Fruit fly (Drosophila melanogaster): ENCODE data around the gene Mst36Fa.

The Mst36Fa gene

DNA sequence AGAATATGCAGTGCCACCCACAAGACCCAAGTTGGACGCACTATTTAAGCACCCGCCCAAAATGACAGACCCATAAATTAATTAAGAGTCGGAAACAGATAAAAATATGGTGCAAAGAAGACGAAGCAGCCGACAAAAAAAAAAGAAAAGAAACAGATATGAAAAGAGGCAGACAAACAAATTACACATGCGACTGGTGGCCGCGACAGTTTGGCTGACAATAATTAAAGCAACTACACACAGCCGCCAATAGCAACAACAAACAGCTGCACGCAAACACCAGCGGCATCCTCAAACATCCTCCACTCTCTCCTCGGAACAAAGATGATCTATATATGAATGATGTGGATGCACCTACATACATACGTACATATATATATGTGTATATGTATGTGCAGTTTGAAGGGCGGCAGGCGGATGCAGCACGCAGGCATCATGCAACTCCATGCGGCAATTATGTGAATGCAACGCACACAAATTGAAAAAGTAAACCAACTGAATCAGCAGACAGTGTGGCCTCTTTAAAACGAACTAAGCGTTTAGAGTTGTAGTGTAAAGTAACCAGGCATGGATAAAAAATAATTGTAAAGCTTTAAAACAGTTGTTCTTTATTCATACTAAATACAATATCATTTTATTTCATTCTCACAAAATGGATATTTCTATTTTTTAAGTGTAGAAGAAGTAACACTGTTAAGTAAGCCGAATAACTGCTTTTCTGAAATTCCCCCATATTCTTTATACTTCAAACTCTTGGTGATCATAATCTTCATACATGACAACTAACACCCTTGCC lies 28.7 kb downstream of the Mst36Fa start (continued):
- peak in 1 of 2 experiments; percentile 40 for TF ChIP-seq chif (GFP tag; optimal IDR thresholded peaks at IDR 0.05)
- peak; percentile 18 for TF ChIP-seq dmrt99B (tag; optimal IDR thresholded peaks at IDR 0.05)
- peak; percentile 32 for TF ChIP-seq CG7556 (GFP tag; optimal IDR thresholded peaks at IDR 0.05)
- 0 out of 2 replicates have a peak, but pooled peaks have one; percentile 19 for TF ChIP-seq Oaz (GFP tag; IDR thresholded peaks at IDR 0.05)
- TF ChIP-seq D19A (tag; optimal IDR thresholded peaks at IDR 0.05) = peak; percentile 28
- peak; percentile 8 for TF ChIP-seq CG10267 (tag; optimal IDR thresholded peaks at IDR 0.05)
- peak; percentile 50 for TF ChIP-seq gcm (GFP tag; optimal IDR thresholded peaks at IDR 0.05)
- TF ChIP-seq CG12942 (GFP tag; optimal IDR thresholded peaks at IDR 0.05) = no peak
- TF ChIP-seq YL-1 (GFP tag; optimal IDR thresholded peaks at IDR 0.05) = no peak
- TF ChIP-seq lola (GFP tag; optimal IDR thresholded peaks at IDR 0.05) = peak in 1 of 3 experiments; percentile 66
- no peak for TF ChIP-seq chm (GFP tag; IDR thresholded peaks at IDR 0.05)
- TF ChIP-seq Hsf (GFP tag; optimal IDR thresholded peaks at IDR 0.05) = peak; percentile 36
- TF ChIP-seq CG9437 (GFP tag; optimal IDR thresholded peaks at IDR 0.05) = peak; percentile 25
- peak; percentile 61 for TF ChIP-seq Oli (tag; optimal IDR thresholded peaks at IDR 0.05)
- peak; percentile 7 for TF ChIP-seq Chrac-16 (GFP tag; optimal IDR thresholded peaks at IDR 0.05)
- peak; percentile 43 for TF ChIP-seq CoRest (tag; optimal IDR thresholded peaks at IDR 0.05)
- peak; percentile 44 for TF ChIP-seq CG1603 (tag; optimal IDR thresholded peaks at IDR 0.05)
- TF ChIP-seq Pdp1 (GFP tag; optimal IDR thresholded peaks at IDR 0.05) = peak; percentile 2 to 32
- TF ChIP-seq bbx (GFP tag; IDR thresholded peaks at IDR 0.05; ENCODE audit: partially characterized antibody) = no peak
- no peak for TF ChIP-seq sc (optimal IDR thresholded peaks at IDR 0.05)
- TF ChIP-seq sc (GFP tag; optimal IDR thresholded peaks at IDR 0.05) = peak; percentile 7
- peak in 1 of 2 experiments; percentile 48 for TF ChIP-seq dpn (GFP tag; optimal IDR thresholded peaks at IDR 0.05)
- TF ChIP-seq sd (tag; optimal IDR thresholded peaks at IDR 0.05) = no peak
- TF ChIP-seq HmgZ (tag; optimal IDR thresholded peaks at IDR 0.05) = no peak
- peak; percentile 52 for TF ChIP-seq sisA (GFP tag; IDR thresholded peaks at IDR 0.05)
- peak; percentile 73 for TF ChIP-seq gem (tag; optimal IDR thresholded peaks at IDR 0.05)
- no peak for TF ChIP-seq jumu (GFP tag; optimal IDR thresholded peaks at IDR 0.05)
- no peak for TF ChIP-seq CG10431 (GFP tag; optimal IDR thresholded peaks at IDR 0.05)
- TF ChIP-seq CG8924 (tag; optimal IDR thresholded peaks at IDR 0.05) = peak; percentile 51
- peak; percentile 56 for TF ChIP-seq nmo (GFP tag; optimal IDR thresholded peaks at IDR 0.05)
- 0 out of 3 replicates have a peak, but pooled peaks have one; percentile 5 for TF ChIP-seq otp (GFP tag; IDR thresholded peaks at IDR 0.05)
- peak; percentile 52 for TF ChIP-seq CG10979 (tag; optimal IDR thresholded peaks at IDR 0.05)
- TF ChIP-seq lilli (GFP tag; optimal IDR thresholded peaks at IDR 0.05) = peak; percentile 20
- no peak for TF ChIP-seq al (GFP tag; IDR thresholded peaks at IDR 0.05)
- TF ChIP-seq CG12104 (GFP tag; optimal IDR thresholded peaks at IDR 0.05) = no peak
- peak; percentile 20 for TF ChIP-seq oc (tag; optimal IDR thresholded peaks at IDR 0.05)
- peak; percentile 3 for TF ChIP-seq CG12219 (GFP tag; optimal IDR thresholded peaks at IDR 0.05)
- peak; percentile 23 for TF ChIP-seq Hr3 (GFP tag; optimal IDR thresholded peaks at IDR 0.05)
- TF ChIP-seq bab2 (GFP tag; optimal IDR thresholded peaks at IDR 0.05) = peak; percentile 13
- TF ChIP-seq dmrt11E (tag; optimal IDR thresholded peaks at IDR 0.05) = peak; percentile 59
- peak; percentile 4 for TF ChIP-seq CG8290 (GFP tag; optimal IDR thresholded peaks at IDR 0.05)
- no peak for TF ChIP-seq CG8290 (tag; optimal IDR thresholded peaks at IDR 0.05)
- peak; percentile 69 for TF ChIP-seq Sox102F (GFP tag; optimal IDR thresholded peaks at IDR 0.05)
- no peak for TF ChIP-seq gce (GFP tag; IDR thresholded peaks at IDR 0.05)
- no peak for TF ChIP-seq CG9817 (tag; optimal IDR thresholded peaks at IDR 0.05)
- TF ChIP-seq sens (GFP tag) = peak; percentile 93
- peak; percentile 3 to 77 for TF ChIP-seq bsh (GFP tag; optimal IDR thresholded peaks at IDR 0.05)
- peak; percentile 32 for TF ChIP-seq az2 (GFP tag; optimal IDR thresholded peaks at IDR 0.05)
- peak; percentile 27 for TF ChIP-seq CG1529 (GFP tag; optimal IDR thresholded peaks at IDR 0.05)

Measured in whole organism, embryonic.